Worm (Caenorhabditis elegans): ENCODE results near the gene tbc-8.

The tbc-8 gene

DNA sequence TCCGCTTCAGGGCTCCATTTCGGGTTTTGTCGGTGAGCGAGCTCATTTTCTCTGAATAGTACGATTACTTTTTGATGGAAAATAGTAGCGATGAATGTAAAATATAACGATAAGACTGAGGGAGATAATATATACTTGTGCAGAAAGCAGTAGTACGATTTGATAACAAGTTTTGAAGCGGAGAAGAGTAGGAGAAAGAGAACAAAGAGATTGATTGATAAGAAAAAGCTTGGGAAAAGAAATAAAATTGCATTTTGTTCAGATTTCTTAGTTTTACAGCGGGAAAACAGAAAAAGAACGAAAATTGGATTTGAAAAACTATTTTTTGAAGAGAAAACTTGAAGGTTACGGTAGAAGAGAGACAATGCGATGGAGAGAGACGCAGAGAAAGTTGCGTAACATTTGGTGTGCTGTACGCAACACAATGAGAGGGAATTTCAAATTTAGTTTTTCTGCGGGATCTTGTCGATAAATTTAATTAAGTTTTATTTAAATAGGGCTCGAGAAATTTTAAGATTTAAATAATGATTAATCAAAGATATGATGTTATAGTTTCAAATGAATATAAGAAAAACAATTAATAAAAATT lies 7.1 kb upstream of the tbc-8 start, which contains the start of gene umps-1 (continued):
- no peak for TF ChIP-seq fkh-8 (tag; optimal IDR thresholded peaks at IDR 0.05)
- TF ChIP-seq C34B4.2 (tag; optimal IDR thresholded peaks at IDR 0.05), result no peak
- TF ChIP-seq ama-1 (optimal IDR thresholded peaks at IDR 0.05), result peak; percentile 53
- TF ChIP-seq aly-2 (tag; optimal IDR thresholded peaks at IDR 0.05), result peak; percentile 72
- peak; percentile 36 for TF ChIP-seq ceh-90 (tag; optimal IDR thresholded peaks at IDR 0.05)
- peak; percentile 86 for TF ChIP-seq nhr-19 (GFP tag; conservative IDR thresholded peaks at IDR 0.05)
- TF ChIP-seq grh-1 (GFP tag; IDR thresholded peaks at IDR 0.05), result peak; percentile 68
- TF ChIP-seq F16B12.6 (tag; optimal IDR thresholded peaks at IDR 0.05), result peak; percentile 94
- no peak for TF ChIP-seq nhr-76 (tag; optimal IDR thresholded peaks at IDR 0.05)
- peak; percentile 76 for TF ChIP-seq C04F5.9 (tag; optimal IDR thresholded peaks at IDR 0.05)
- no peak for TF ChIP-seq nhr-12 (tag; optimal IDR thresholded peaks at IDR 0.05)
- TF ChIP-seq tlp-1 (tag; optimal IDR thresholded peaks at IDR 0.05), result no peak
- TF ChIP-seq nhr-85 (tag), result peak; percentile 93
- TF ChIP-seq sup-37 (GFP tag; optimal IDR thresholded peaks at IDR 0.05), result peak; percentile 14
- peak in 1 of 2 experiments; percentile 63 for TF ChIP-seq mdl-1 (tag; optimal IDR thresholded peaks at IDR 0.05)
- no peak for TF ChIP-seq ceh-63 (GFP tag; optimal IDR thresholded peaks at IDR 0.05)
- no peak for TF ChIP-seq mef-2 (tag; optimal IDR thresholded peaks at IDR 0.05)
- TF ChIP-seq fkh-4 (tag; optimal IDR thresholded peaks at IDR 0.05; ENCODE audit: borderline replicate concordance), result no peak
- peak; percentile 31 for TF ChIP-seq elt-2 (tag; optimal IDR thresholded peaks at IDR 0.05)
- peak; percentile 86 for TF ChIP-seq nhr-20 (tag; optimal IDR thresholded peaks at IDR 0.05)
- TF ChIP-seq efl-3 (GFP tag; optimal IDR thresholded peaks at IDR 0.05), result no peak
- TF ChIP-seq fos-1 (tag; optimal IDR thresholded peaks at IDR 0.05), result peak; percentile 63
- TF ChIP-seq egl-13 (tag; optimal IDR thresholded peaks at IDR 0.05), result no peak
- TF ChIP-seq lin-13 (GFP tag; optimal IDR thresholded peaks at IDR 0.05), result peak; percentile 62
- peak; percentile 26 for TF ChIP-seq ztf-4 (tag; optimal IDR thresholded peaks at IDR 0.05)
- TF ChIP-seq Y116A8C.19 (tag; optimal IDR thresholded peaks at IDR 0.05; ENCODE audit: borderline replicate concordance), result no peak
- TF ChIP-seq fkh-10 (GFP tag; optimal IDR thresholded peaks at IDR 0.05), result no peak
- peak; percentile 89 for TF ChIP-seq rnt-1 (tag; optimal IDR thresholded peaks at IDR 0.05)
- TF ChIP-seq unc-30 (tag; optimal IDR thresholded peaks at IDR 0.05), result no peak
- no peak for TF ChIP-seq hlh-4 (tag; optimal IDR thresholded peaks at IDR 0.05)
- peak; percentile 42 for TF ChIP-seq dsc-1 (tag; optimal IDR thresholded peaks at IDR 0.05)
- peak; percentile 39 for TF ChIP-seq lin-15B (tag; optimal IDR thresholded peaks at IDR 0.05)
- no peak for TF ChIP-seq ztf-11 (tag; optimal IDR thresholded peaks at IDR 0.05)
- TF ChIP-seq nhr-77 (tag; optimal IDR thresholded peaks at IDR 0.05), result peak; percentile 70
- no peak for TF ChIP-seq alr-1 (tag; optimal IDR thresholded peaks at IDR 0.05; ENCODE audit: borderline replicate concordance)
- peak; percentile 81 for TF ChIP-seq blmp-1 (tag; optimal IDR thresholded peaks at IDR 0.05)
- TF ChIP-seq jun-1 (tag; optimal IDR thresholded peaks at IDR 0.05), result no peak
- TF ChIP-seq mep-1 (tag; optimal IDR thresholded peaks at IDR 0.05), result peak; percentile 84
- no peak for TF ChIP-seq hlh-17 (GFP tag; optimal IDR thresholded peaks at IDR 0.05; ENCODE audit: borderline replicate concordance)
- no peak for TF ChIP-seq pax-3 (tag; optimal IDR thresholded peaks at IDR 0.05)
- TF ChIP-seq unc-62 (GFP tag; optimal IDR thresholded peaks at IDR 0.05), result no peak
- TF ChIP-seq swsn-7 (tag; optimal IDR thresholded peaks at IDR 0.05), result peak; percentile 77
- TF ChIP-seq sox-4 (tag; optimal IDR thresholded peaks at IDR 0.05), result no peak
- TF ChIP-seq isw-1 (GFP tag; IDR thresholded peaks at IDR 0.05), result peak; percentile 56
- TF ChIP-seq C16A3.4 (tag; optimal IDR thresholded peaks at IDR 0.05), result peak; percentile 82
- TF ChIP-seq lin-39 (tag; optimal IDR thresholded peaks at IDR 0.05), result peak; percentile 71
- peak; percentile 84 for TF ChIP-seq nhr-47 (tag; optimal IDR thresholded peaks at IDR 0.05)
- TF ChIP-seq lin-35 (GFP tag; optimal IDR thresholded peaks at IDR 0.05), result peak; percentile 98 to 100
- no peak for TF ChIP-seq ces-1 (GFP tag; optimal IDR thresholded peaks at IDR 0.05)
- peak; percentile 76 for TF ChIP-seq xbp-1 (tag; optimal IDR thresholded peaks at IDR 0.05)

Data from whole organism, L1 larva.